Fruit fly (Drosophila melanogaster): ENCODE measurements around the gene CG13639.

CG13639 gene

DNA sequence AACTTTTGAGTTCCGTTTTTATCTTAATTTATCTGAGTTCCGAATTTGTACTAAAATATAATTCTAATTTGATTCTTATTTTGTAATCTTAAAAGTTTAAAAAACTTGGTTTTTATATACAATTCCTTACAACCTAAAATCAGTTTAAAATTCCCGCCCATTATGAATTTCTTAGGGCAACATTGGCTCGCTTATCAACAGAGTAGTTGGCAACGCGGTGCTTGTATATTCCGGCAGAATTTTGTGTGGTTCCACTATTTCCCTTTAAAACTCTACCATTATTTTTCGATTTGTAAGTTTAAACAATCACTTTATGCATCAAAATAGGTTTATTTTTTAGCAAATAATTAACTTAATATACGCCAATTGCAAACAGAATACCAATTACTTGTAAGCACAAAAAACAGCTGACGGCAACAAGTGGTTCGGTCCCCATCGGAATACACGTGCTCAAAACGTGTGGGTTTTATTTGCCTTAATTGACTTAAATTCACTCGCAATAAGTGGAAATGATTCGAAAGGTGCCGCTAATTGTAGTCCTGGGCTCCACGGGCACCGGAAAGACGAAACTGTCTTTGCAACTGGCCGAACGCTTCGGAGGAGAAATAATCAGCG is 16.8 kb upstream of the CG13639 start, which contains the start of the genes CG11089 and CG31381 (continued):
- TF ChIP-seq slp2 (GFP tag; optimal IDR thresholded peaks at IDR 0.05) (no peak), CG9609 (GFP tag; optimal IDR thresholded peaks at IDR 0.05) (no peak), CG4854 (GFP tag; optimal IDR thresholded peaks at IDR 0.05) (peak; percentile 97), CG10462 (GFP tag; optimal IDR thresholded peaks at IDR 0.05) (no peak), CG10565 (GFP tag; optimal IDR thresholded peaks at IDR 0.05) (no peak), CG7556 (GFP tag; optimal IDR thresholded peaks at IDR 0.05) (peak; percentile 24), Ptx1 (GFP tag; IDR thresholded peaks at IDR 0.05) (no peak)

DNA sequence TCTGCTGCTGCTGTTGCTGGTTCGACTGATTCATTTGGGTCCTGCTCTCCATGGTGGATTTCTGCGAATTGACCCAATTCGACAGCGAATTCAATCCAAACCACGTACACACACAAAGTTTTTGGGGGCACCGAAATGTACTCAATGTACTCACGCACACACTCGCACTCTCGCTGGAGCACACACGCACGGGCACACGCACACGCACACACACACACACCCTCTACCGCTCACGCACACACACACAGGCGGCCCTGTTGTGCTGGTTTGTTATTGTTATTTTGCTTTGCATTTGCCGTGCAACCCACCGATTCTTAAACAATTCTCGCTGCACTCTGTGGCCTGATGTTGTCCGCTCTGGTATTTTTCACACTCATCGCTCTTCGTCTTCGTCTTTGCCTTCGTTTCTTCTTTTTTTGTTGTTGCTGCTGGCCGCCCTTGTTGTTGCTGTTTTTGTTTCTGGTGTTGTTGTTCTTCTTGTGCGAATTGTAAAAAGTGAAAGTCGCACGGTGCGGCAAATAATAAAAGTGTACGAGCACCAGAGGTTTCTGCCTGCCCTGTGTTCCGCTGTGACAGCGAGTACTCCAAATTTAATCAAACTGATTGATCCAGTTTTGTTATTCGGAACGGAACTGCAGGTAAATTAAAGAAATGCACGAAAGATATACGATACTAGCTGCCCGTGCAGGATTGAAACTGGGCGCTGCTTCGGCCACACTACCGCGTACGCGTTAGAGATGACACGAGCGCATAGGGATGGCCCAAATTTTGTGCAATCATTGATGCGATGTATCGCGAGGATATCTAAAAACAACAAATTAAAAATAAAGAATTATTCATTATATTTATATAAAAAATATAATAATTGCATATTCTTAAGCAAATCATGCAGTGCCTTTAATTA is 16.0 kb upstream of the CG13639 start, which contains the start of gene CG3744:
TSS of gene CG3744 (minus strand) at position 716 of the 904 bp plus-strand sequence.
- TF ChIP-seq CG17568 (GFP tag; optimal IDR thresholded peaks at IDR 0.05) (no peak), D (optimal IDR thresholded peaks at IDR 0.05) (no peak), D (GFP tag; optimal IDR thresholded peaks at IDR 0.05) (peak; percentile 76), Kr (GFP tag; optimal IDR thresholded peaks at IDR 0.05) (no peak), Dbx (GFP tag; IDR thresholded peaks at IDR 0.05) (peak; percentile 98), CG2129 (GFP tag; IDR thresholded peaks at IDR 0.05; ENCODE audit: partially characterized antibody) (peak; percentile 94), ems (GFP tag; optimal IDR thresholded peaks at IDR 0.05) (peak; percentile 85), gsb (GFP tag; IDR thresholded peaks at IDR 0.05) (peak; percentile 89), en (GFP tag; optimal IDR thresholded peaks at IDR 0.05) (no peak), slp2 (GFP tag; optimal IDR thresholded peaks at IDR 0.05) (peak; percentile 33), CG30431 (GFP tag; optimal IDR thresholded peaks at IDR 0.05) (peak; percentile 82), crp (GFP tag; optimal IDR thresholded peaks at IDR 0.05) (no peak), CG5180 (GFP tag; optimal IDR thresholded peaks at IDR 0.05) (no peak), Hsf (GFP tag; optimal IDR thresholded peaks at IDR 0.05) (peak; percentile 86), CG32772 (GFP tag; IDR thresholded peaks at IDR 0.05) (peak; percentile 93), CG9727 (GFP tag; optimal IDR thresholded peaks at IDR 0.05) (peak; percentile 88), CG31441 (GFP tag; IDR thresholded peaks at IDR 0.05) (peak; percentile 89), CG31388 (GFP tag; optimal IDR thresholded peaks at IDR 0.05) (peak; percentile 28), CG17186 (GFP tag; optimal IDR thresholded peaks at IDR 0.05) (peak; percentile 55), Scr (GFP tag; IDR thresholded peaks at IDR 0.05; ENCODE audit: partially characterized antibody) (peak; percentile 97), CG13894 (tag; optimal IDR thresholded peaks at IDR 0.05) (peak; percentile 90), CG7271 (tag; optimal IDR thresholded peaks at IDR 0.05) (peak; percentile 40), Max (GFP tag; optimal IDR thresholded peaks at IDR 0.05) (peak; percentile 54), CG16863 (GFP tag; optimal IDR thresholded peaks at IDR 0.05) (peak; percentile 59), onecut (GFP tag; IDR thresholded peaks at IDR 0.05) (peak; percentile 88), Usf (GFP tag; optimal IDR thresholded peaks at IDR 0.05) (peak; percentile 85), CG15696 (tag; optimal IDR thresholded peaks at IDR 0.05) (peak; percentile 91), lab (GFP tag; optimal IDR thresholded peaks at IDR 0.05) (peak; percentile 94), CG4820 (GFP tag; optimal IDR thresholded peaks at IDR 0.05) (peak; percentile 81), CG11723 (GFP tag; optimal IDR thresholded peaks at IDR 0.05) (peak; percentile 77), HLH3B (GFP tag; IDR thresholded peaks at IDR 0.05) (peak; percentile 92), CG1792 (GFP tag; optimal IDR thresholded peaks at IDR 0.05) (peak; percentile 42), CG14965 (GFP tag; optimal IDR thresholded peaks at IDR 0.05; ENCODE audit: borderline replicate concordance) (no peak), CG10147 (GFP tag; optimal IDR thresholded peaks at IDR 0.05) (peak; percentile 85), CG12391 (tag; optimal IDR thresholded peaks at IDR 0.05) (peak; percentile 96), dmrt99B (tag; optimal IDR thresholded peaks at IDR 0.05) (peak; percentile 85), CG12769 (tag; optimal IDR thresholded peaks at IDR 0.05) (no peak), luna (GFP tag; optimal IDR thresholded peaks at IDR 0.05) (peak; percentile 37), gem (tag; optimal IDR thresholded peaks at IDR 0.05) (peak; percentile 95), sob (GFP tag; IDR thresholded peaks at IDR 0.05) (peak; percentile 96)
